Fruit fly (Drosophila melanogaster): Measurements from ENCODE around the gene CG43182.

The CG43182 gene

DNA sequence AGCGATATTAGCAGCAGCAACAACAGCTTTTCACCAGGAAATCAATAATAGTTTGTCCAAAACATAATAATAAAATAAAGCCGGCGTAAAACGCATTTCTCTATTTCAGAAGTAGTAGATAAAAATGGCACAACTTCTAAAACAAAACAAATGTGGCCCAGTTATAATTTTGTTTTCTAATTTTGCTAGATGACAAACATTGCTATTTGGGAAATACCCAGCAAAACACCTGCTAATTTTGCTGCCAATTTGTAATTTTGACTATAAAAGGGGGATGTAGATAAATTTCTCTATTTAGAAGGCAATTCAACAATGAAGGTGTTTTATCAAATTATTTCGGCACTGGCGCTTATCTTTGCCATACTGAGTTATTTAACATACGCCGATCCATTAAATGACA, at the start of gene CG43182:
Gene CG43182 (plus strand): TSS at position 301 of the 400 bp plus-strand sequence.
- TF ChIP-seq D19B (GFP tag; optimal IDR thresholded peaks at IDR 0.05) (no peak), tgo (GFP tag; IDR thresholded peaks at IDR 0.05) (no peak), CkIIα-i1 (GFP tag; IDR thresholded peaks at IDR 0.05) (no peak), Usf (GFP tag; optimal IDR thresholded peaks at IDR 0.05) (no peak), CG2712 (tag; optimal IDR thresholded peaks at IDR 0.05) (no peak), stc (GFP tag; IDR thresholded peaks at IDR 0.05) (no peak), tna (GFP tag; IDR thresholded peaks at IDR 0.05; ENCODE audit: partially characterized antibody) (no peak), CG6175 (GFP tag; IDR thresholded peaks at IDR 0.05) (no peak), CG11085 (GFP tag; IDR thresholded peaks at IDR 0.05) (no peak), CG10959 (GFP tag; IDR thresholded peaks at IDR 0.05) (no peak), dati (GFP tag; IDR thresholded peaks at IDR 0.05) (no peak), CG8944 (GFP tag; optimal IDR thresholded peaks at IDR 0.05) (no peak)

dm6 chrX:307384-307783, 45.5 kb upstream of the CG43182 start, which contains the start of gene CG12470:
TSS of gene CG12470 (plus strand) at chrX:307684.
- TF ChIP-seq CG3163 (GFP tag; optimal IDR thresholded peaks at IDR 0.05) (no peak), CG14441 (GFP tag; IDR thresholded peaks at IDR 0.05) (no peak), Sin3A (optimal IDR thresholded peaks at IDR 0.05) (no peak), CG31388 (GFP tag; optimal IDR thresholded peaks at IDR 0.05) (no peak), CG1024 (GFP tag; IDR thresholded peaks at IDR 0.05) (no peak), otp (GFP tag; IDR thresholded peaks at IDR 0.05) (no peak), eyg (GFP tag; optimal IDR thresholded peaks at IDR 0.05) (no peak), disco-r (GFP tag; optimal IDR thresholded peaks at IDR 0.05) (no peak), CG9609 (GFP tag; optimal IDR thresholded peaks at IDR 0.05) (no peak), ro (GFP tag; IDR thresholded peaks at IDR 0.05) (no peak), Kr (GFP tag; optimal IDR thresholded peaks at IDR 0.05) (no peak)

DNA sequence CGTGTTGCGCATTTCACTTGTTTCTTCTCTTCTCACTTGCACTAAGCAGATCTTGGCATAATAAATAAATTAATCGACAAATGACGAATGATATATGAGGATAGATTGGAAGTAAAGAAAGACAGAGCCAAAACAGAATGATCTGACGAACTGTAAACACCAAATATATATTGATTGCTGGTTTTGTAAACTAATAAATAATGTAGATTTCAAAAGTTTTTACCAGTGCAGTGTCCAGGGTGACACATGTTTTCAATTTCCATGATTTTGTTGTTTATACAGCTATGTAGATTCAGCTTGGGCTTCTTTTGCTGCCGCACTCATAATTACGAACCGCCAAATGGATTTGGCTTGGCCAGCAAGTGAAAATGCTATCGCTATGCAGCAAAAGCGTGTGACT, 41.5 kb upstream of the CG43182 start:
- TF ChIP-seq tgo (GFP tag; IDR thresholded peaks at IDR 0.05) (no peak), CG1024 (GFP tag; IDR thresholded peaks at IDR 0.05) (no peak), CG17328 (GFP tag; IDR thresholded peaks at IDR 0.05) (no peak), bbx (GFP tag; IDR thresholded peaks at IDR 0.05; ENCODE audit: partially characterized antibody) (no peak), CG17829 (tag; optimal IDR thresholded peaks at IDR 0.05) (no peak), CG14710 (tag; optimal IDR thresholded peaks at IDR 0.05) (no peak), Ravus (GFP tag; IDR thresholded peaks at IDR 0.05) (no peak), az2 (GFP tag; optimal IDR thresholded peaks at IDR 0.05) (no peak), CG17568 (GFP tag; optimal IDR thresholded peaks at IDR 0.05) (peak; percentile 17), CG18011 (GFP tag; optimal IDR thresholded peaks at IDR 0.05) (no peak), tin (GFP tag; optimal IDR thresholded peaks at IDR 0.05) (no peak), Hmr (GFP tag; optimal IDR thresholded peaks at IDR 0.05) (peak; percentile 29), CG10209 (GFP tag; optimal IDR thresholded peaks at IDR 0.05) (peak; percentile 5), CG33557 (GFP tag; optimal IDR thresholded peaks at IDR 0.05) (no peak), CG12236 (GFP tag; optimal IDR thresholded peaks at IDR 0.05) (no peak), Rx (GFP tag; IDR thresholded peaks at IDR 0.05) (no peak), CG5245 (GFP tag; optimal IDR thresholded peaks at IDR 0.05) (no peak), CG42726 (GFP tag; IDR thresholded peaks at IDR 0.05; ENCODE audit: partially characterized antibody) (no peak), sens (GFP tag) (peak; percentile 69), dm (GFP tag; optimal IDR thresholded peaks at IDR 0.05) (no peak), caup (GFP tag; optimal IDR thresholded peaks at IDR 0.05; ENCODE audit: severe bottlenecking) (peak; percentile 43), CG2199 (GFP tag; IDR thresholded peaks at IDR 0.05) (no peak), CG8290 (GFP tag; optimal IDR thresholded peaks at IDR 0.05) (no peak), CG8290 (tag; optimal IDR thresholded peaks at IDR 0.05) (peak in 1 of 2 experiments; percentile 22), Fer2 (tag; optimal IDR thresholded peaks at IDR 0.05) (no peak), CG6813 (GFP tag; optimal IDR thresholded peaks at IDR 0.05) (peak; percentile 17), CG11696 (GFP tag; IDR thresholded peaks at IDR 0.05) (no peak), seq (GFP tag; IDR thresholded peaks at IDR 0.05) (no peak), nerfin-2 (GFP tag; IDR thresholded peaks at IDR 0.05; ENCODE audit: partially characterized antibody) (no peak), CG4404 (GFP tag; IDR thresholded peaks at IDR 0.05) (no peak)
